Worm (Caenorhabditis elegans): ENCODE measurements around the gene D1005.5.

The D1005.5 gene

ce11 chrX:1495980-1496379, 23.2 kb upstream of the D1005.5 start:
- TF ChIP-seq tbx-8 (GFP tag; optimal IDR thresholded peaks at IDR 0.05): no peak
- TF ChIP-seq pha-4 (tag; optimal IDR thresholded peaks at IDR 0.05): no peak
- no peak for TF ChIP-seq ceh-39 (tag; optimal IDR thresholded peaks at IDR 0.05)

- TF ChIP-seq nhr-237 (tag; optimal IDR thresholded peaks at IDR 0.05) (no peak), sptf-1 (tag; optimal IDR thresholded peaks at IDR 0.05) (no peak)
Measured at ce11 chrX:1494256-1494655, 21.5 kb upstream of the D1005.5 start, which contains the start of gene F09E10.5. F09E10.5 (minus strand) TSS chrX:1494356.

ce11 chrX:1492174-1492573, 19.4 kb upstream of the D1005.5 start:
- TF ChIP-seq cnd-1 (tag; optimal IDR thresholded peaks at IDR 0.05) (no peak), mab-5 (tag; optimal IDR thresholded peaks at IDR 0.05) (no peak), mep-1 (tag; optimal IDR thresholded peaks at IDR 0.05) (no peak), ceh-39 (tag; optimal IDR thresholded peaks at IDR 0.05) (no peak), sem-2 (GFP tag; optimal IDR thresholded peaks at IDR 0.05) (no peak), tbx-8 (GFP tag; optimal IDR thresholded peaks at IDR 0.05) (no peak), snpc-4 (tag; optimal IDR thresholded peaks at IDR 0.05) (no peak), elt-3 (tag; optimal IDR thresholded peaks at IDR 0.05) (no peak), nhr-12 (tag; optimal IDR thresholded peaks at IDR 0.05) (no peak), nhr-237 (tag; optimal IDR thresholded peaks at IDR 0.05) (no peak), ham-2 (GFP tag; optimal IDR thresholded peaks at IDR 0.05) (no peak), lin-13 (tag; optimal IDR thresholded peaks at IDR 0.05) (no peak), ces-1 (GFP tag; optimal IDR thresholded peaks at IDR 0.05) (no peak), unc-39 (tag; optimal IDR thresholded peaks at IDR 0.05) (no peak), lsy-2 (tag; optimal IDR thresholded peaks at IDR 0.05) (no peak), nhr-2 (tag; optimal IDR thresholded peaks at IDR 0.05) (no peak), drap-1 (GFP tag; optimal IDR thresholded peaks at IDR 0.05) (no peak), blmp-1 (tag; optimal IDR thresholded peaks at IDR 0.05) (no peak)

- no peak for TF ChIP-seq nhr-12 (tag; optimal IDR thresholded peaks at IDR 0.05)
- no peak for TF ChIP-seq mab-5 (tag; optimal IDR thresholded peaks at IDR 0.05)
- no peak for TF ChIP-seq nhr-2 (tag; optimal IDR thresholded peaks at IDR 0.05)
- TF ChIP-seq bed-3 (GFP tag; optimal IDR thresholded peaks at IDR 0.05): no peak
- TF ChIP-seq pha-4 (tag; optimal IDR thresholded peaks at IDR 0.05): no peak
- no peak for TF ChIP-seq ceh-39 (tag; optimal IDR thresholded peaks at IDR 0.05)
- TF ChIP-seq ham-2 (GFP tag; optimal IDR thresholded peaks at IDR 0.05): no peak
- TF ChIP-seq flh-1 (GFP tag; optimal IDR thresholded peaks at IDR 0.05): no peak
- no peak for TF ChIP-seq blmp-1 (tag; optimal IDR thresholded peaks at IDR 0.05)
- no peak for TF ChIP-seq mls-2 (tag; optimal IDR thresholded peaks at IDR 0.05)
- no peak for TF ChIP-seq nhr-76 (tag; optimal IDR thresholded peaks at IDR 0.05)
- TF ChIP-seq elt-1 (tag; optimal IDR thresholded peaks at IDR 0.05; ENCODE audit: borderline replicate concordance, insufficient read depth): no peak
- TF ChIP-seq mep-1 (tag; optimal IDR thresholded peaks at IDR 0.05): no peak
Measured at ce11 chrX:1491036-1491435, 18.3 kb upstream of the D1005.5 start.

ce11 chrX:1489574-1489973, 16.8 kb upstream of the D1005.5 start:
- no peak for TF ChIP-seq hlh-1 (tag; optimal IDR thresholded peaks at IDR 0.05)
- no peak for TF ChIP-seq ham-2 (GFP tag; optimal IDR thresholded peaks at IDR 0.05)
- TF ChIP-seq lin-32 (GFP tag; optimal IDR thresholded peaks at IDR 0.05): no peak
- TF ChIP-seq elt-1 (tag; optimal IDR thresholded peaks at IDR 0.05; ENCODE audit: borderline replicate concordance, insufficient read depth): no peak

ce11 chrX:1488775-1489174, 16.0 kb upstream of the D1005.5 start:
- TF ChIP-seq nhr-2 (tag; optimal IDR thresholded peaks at IDR 0.05) (no peak), flh-1 (GFP tag; optimal IDR thresholded peaks at IDR 0.05) (no peak), zip-8 (tag; optimal IDR thresholded peaks at IDR 0.05) (no peak), lin-13 (tag; optimal IDR thresholded peaks at IDR 0.05) (no peak), sem-2 (GFP tag; optimal IDR thresholded peaks at IDR 0.05) (no peak), sptf-1 (tag; optimal IDR thresholded peaks at IDR 0.05) (no peak), hlh-1 (tag; optimal IDR thresholded peaks at IDR 0.05) (no peak), mab-5 (tag; optimal IDR thresholded peaks at IDR 0.05) (no peak), mep-1 (tag; optimal IDR thresholded peaks at IDR 0.05) (no peak), lsy-2 (tag; optimal IDR thresholded peaks at IDR 0.05) (no peak), nhr-237 (tag; optimal IDR thresholded peaks at IDR 0.05) (no peak), nhr-28 (tag; optimal IDR thresholded peaks at IDR 0.05) (no peak), ces-1 (GFP tag; optimal IDR thresholded peaks at IDR 0.05) (no peak), ztf-11 (tag; optimal IDR thresholded peaks at IDR 0.05) (no peak), pha-4 (tag; optimal IDR thresholded peaks at IDR 0.05) (no peak), unc-62 (GFP tag; optimal IDR thresholded peaks at IDR 0.05) (no peak), cnd-1 (tag; optimal IDR thresholded peaks at IDR 0.05) (no peak), nhr-12 (tag; optimal IDR thresholded peaks at IDR 0.05) (no peak), blmp-1 (tag; optimal IDR thresholded peaks at IDR 0.05) (no peak)

Measured in whole organism, mixed stage, embryonic.